Fruit fly (Drosophila melanogaster): ENCODE measurements around the gene Naa40.

dm6 chr3R:29724745-29725144 is at the start of gene Naa40, which contains the start of gene CG18731:
- no peak for TF ChIP-seq CG30020 (tag; optimal IDR thresholded peaks at IDR 0.05)
- no peak for TF ChIP-seq CkIIα-i1 (GFP tag; IDR thresholded peaks at IDR 0.05)
- no peak for TF ChIP-seq CG10147 (GFP tag; optimal IDR thresholded peaks at IDR 0.05)
